Worm (Caenorhabditis elegans) whole organism, late embryonic: ENCODE data around the gene R09A8.2.

Source experiments
- ceh-2 ChIP-seq: sonication (generic microtip); optimal IDR thresholded peaks from 2 replicates; lab custom pipeline; 2016; ENCODE audit warnings: missing genotype, missing genetic modification characterization, missing compliant biosample characterization
- ceh-6 ChIP-seq: fragments of 200-800 bp; sonication (Bioruptor generic); optimal IDR thresholded peaks from 2 replicates; lab custom pipeline; 2018; ENCODE audit warnings: mild to moderate bottlenecking, missing genetic modification characterization, missing compliant biosample characterization
- hlh-6 ChIP-seq: sonication (generic microtip); optimal IDR thresholded peaks from 2 replicates; lab custom pipeline; 2016; ENCODE audit warnings: missing genotype, missing genetic modification characterization, missing compliant biosample characterization
- madf-2 ChIP-seq: sonication (generic microtip); optimal IDR thresholded peaks from 2 replicates; lab custom pipeline; 2017; ENCODE audit warnings: missing genetic modification characterization, missing compliant biosample characterization
- nfya-1 ChIP-seq: sonication (generic microtip); optimal IDR thresholded peaks from 2 replicates; lab custom pipeline; 2017; ENCODE audit warnings: missing genetic modification characterization, mild to moderate bottlenecking, missing compliant biosample characterization, antibody characterized with exemption, moderate library complexity
- pqm-1 ChIP-seq: sonication (generic microtip); optimal IDR thresholded peaks from 2 replicates; lab custom pipeline; 2016; ENCODE audit warnings: missing genetic modification characterization, missing compliant biosample characterization
- pros-1 ChIP-seq: fragments of 150-350 bp; optimal IDR thresholded peaks from 2 replicates; lab custom pipeline; 2014; ENCODE audit warnings: missing biosample characterization, missing genetic modification reagents, missing genetic modification characterization
- unc-42 ChIP-seq: sonication (generic microtip); optimal IDR thresholded peaks from 2 replicates; lab custom pipeline; 2016; ENCODE audit warnings: missing genotype, missing genetic modification characterization, missing compliant biosample characterization

DNA sequence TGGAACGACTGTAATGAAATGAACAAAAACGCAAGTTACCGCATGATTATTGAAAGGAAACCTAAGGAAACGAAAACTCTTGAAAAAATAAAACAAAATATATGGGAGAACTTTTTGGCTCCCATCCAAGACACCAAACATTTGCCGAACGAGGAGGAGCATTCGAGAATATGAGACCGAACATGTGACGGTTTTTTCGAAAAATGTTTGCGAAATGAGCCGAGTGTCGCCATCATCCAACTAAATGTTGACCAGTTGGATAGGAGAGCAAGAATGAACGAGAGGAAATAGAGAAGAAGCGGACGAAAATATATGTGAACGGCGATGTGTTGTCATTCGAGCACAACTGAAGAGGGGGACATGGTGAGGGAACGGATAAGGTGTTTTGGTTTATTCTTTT is 10.7 kb downstream of the R09A8.2 start:
- TF ChIP-seq ceh-6 (GFP tag; lab: Kevin White, UChicago) (no peak), nfya-1 (tag; lab: Kevin White, UChicago) (no peak), pros-1 (no peak), ceh-2 (tag; lab: Kevin White, UChicago) (no peak), madf-2 (tag; lab: Kevin White, UChicago) (no peak), pqm-1 (no peak), unc-42 (tag; lab: Kevin White, UChicago) (no peak), hlh-6 (tag; lab: Kevin White, UChicago) (no peak)
